Fruit fly (Drosophila melanogaster) whole organism, embryonic: ENCODE results near the gene RapGAP1.

Experiments used
- Atf6 ChIP-seq: fragments of 200-800 bp; sonication (Bioruptor generic); IDR thresholded peaks from 2 replicates; pipeline ENCODE4 v1.3.6; 2022; ENCODE audit warnings: missing biosample characterization, missing genetic modification characterization
- CG10959 ChIP-seq: fragments of 200-800 bp; sonication (Bioruptor generic); IDR thresholded peaks from 2 replicates; pipeline ENCODE4 v1.3.6; 2022; ENCODE audit warnings: missing biosample characterization, missing genetic modification characterization
- CG11247 ChIP-seq: fragments of 200-800 bp; sonication (Bioruptor generic); IDR thresholded peaks from 2 replicates; pipeline ENCODE4 v1.3.6; 2022; ENCODE audit warnings: missing biosample characterization, missing genetic modification characterization
- CG11695 ChIP-seq: fragments of 200-800 bp; sonication (Bioruptor generic); IDR thresholded peaks from 3 replicates; pipeline ENCODE4 v1.3.6; 2022; ENCODE audit warnings: missing biosample characterization, missing genetic modification characterization
- CG13123 ChIP-seq: fragments of 200-800 bp; sonication (Bioruptor generic); optimal IDR thresholded peaks from 2 replicates; lab custom pipeline; 2016; ENCODE audit warnings: missing biosample characterization, missing genetic modification characterization
- CG14050 ChIP-seq: fragments of 200-800 bp; sonication (Bioruptor generic); IDR thresholded peaks from 3 replicates; pipeline ENCODE4 v1.3.6; 2022; ENCODE audit warnings: missing biosample characterization, missing genetic modification characterization
- CG16779 ChIP-seq: fragments of 200-800 bp; sonication (Bioruptor generic); IDR thresholded peaks from 2 replicates; pipeline ENCODE4 v1.3.6; 2022; ENCODE audit warnings: missing biosample characterization, missing genetic modification characterization
- CG17328 ChIP-seq: fragments of 200-800 bp; sonication (Bioruptor generic); IDR thresholded peaks from 2 replicates; pipeline ENCODE4 v1.3.6; 2022; ENCODE audit warnings: missing biosample characterization, missing genetic modification characterization
- CG17361 ChIP-seq: fragments of 200-800 bp; sonication (Bioruptor generic); IDR thresholded peaks from 3 replicates; pipeline ENCODE4 v1.3.6; 2022; ENCODE audit warnings: missing biosample characterization, missing genetic modification characterization
- CG18619 ChIP-seq: fragments of 200-800 bp; sonication (Bioruptor generic); optimal IDR thresholded peaks from 3 replicates; lab custom pipeline; 2017; ENCODE audit warnings: missing biosample characterization, mild to moderate bottlenecking, missing genetic modification characterization
- CG2202 ChIP-seq: fragments of 200-800 bp; sonication (Bioruptor generic); optimal IDR thresholded peaks from 2 replicates; lab custom pipeline; 2018; ENCODE audit warnings: missing biosample characterization, mild to moderate bottlenecking, missing genetic modification characterization
- CG31224 ChIP-seq: fragments of 200-800 bp; sonication (Bioruptor generic); IDR thresholded peaks from 2 replicates; pipeline ENCODE4 v1.3.6; 2022; ENCODE audit warnings: missing biosample characterization, missing genetic modification characterization
- CG32767 ChIP-seq: fragments of 200-800 bp; sonication (Bioruptor generic); IDR thresholded peaks from 2 replicates; pipeline ENCODE4 v1.3.6; 2022; ENCODE audit warnings: missing biosample characterization, missing genetic modification characterization
- CG4404 ChIP-seq: fragments of 200-800 bp; sonication (Bioruptor generic); IDR thresholded peaks from 2 replicates; pipeline ENCODE4 v1.3.6; 2022; ENCODE audit warnings: missing biosample characterization, missing genetic modification characterization
- CG6654 ChIP-seq: fragments of 200-800 bp; sonication (Bioruptor generic); optimal IDR thresholded peaks from 2 replicates; lab custom pipeline; 2017; ENCODE audit warnings: missing biosample characterization, mild to moderate bottlenecking, missing genetic modification characterization
- CG6854 ChIP-seq: fragments of 200-800 bp; sonication (Bioruptor generic); optimal IDR thresholded peaks from 3 replicates; lab custom pipeline; 2017; ENCODE audit warnings: missing biosample characterization, mild to moderate bottlenecking, missing genetic modification characterization
- CG7987 ChIP-seq: fragments of 200-800 bp; sonication (Bioruptor generic); optimal IDR thresholded peaks from 2 replicates; lab custom pipeline; 2018; ENCODE audit warnings: missing biosample characterization, mild to moderate bottlenecking, missing genetic modification characterization, moderate library complexity
- CG9817 ChIP-seq: fragments of 200-800 bp; sonication (Bioruptor generic); optimal IDR thresholded peaks from 2 replicates; lab custom pipeline; 2018; ENCODE audit warnings: missing biosample characterization, mild to moderate bottlenecking, missing genetic modification characterization, moderate library complexity
- Dip3 ChIP-seq: fragments of 200-800 bp; sonication (Bioruptor generic); optimal IDR thresholded peaks from 3 replicates; lab custom pipeline; 2016; ENCODE audit warnings: missing biosample characterization, missing genetic modification characterization
- Dp ChIP-seq: fragments of 200-800 bp; sonication (Bioruptor generic); optimal IDR thresholded peaks from 2 replicates; lab custom pipeline; 2018; ENCODE audit warnings: missing biosample characterization, mild to moderate bottlenecking, missing genetic modification characterization, moderate library complexity
- Drgx ChIP-seq: fragments of 200-800 bp; sonication (Bioruptor generic); IDR thresholded peaks from 2 replicates; pipeline ENCODE4 v1.3.6; 2022; ENCODE audit warnings: missing biosample characterization, missing genetic modification characterization
- E2f1 ChIP-seq: fragments of 200-800 bp; sonication (Bioruptor generic); IDR thresholded peaks from 2 replicates; pipeline ENCODE4 v1.3.6; 2022; ENCODE audit warnings: missing biosample characterization, missing genetic modification characterization
- Fer1 ChIP-seq: fragments of 200-800 bp; sonication (Bioruptor generic); optimal IDR thresholded peaks from 2 replicates; lab custom pipeline; 2017; ENCODE audit warnings: missing biosample characterization, mild to moderate bottlenecking, missing genetic modification characterization
- HmgZ ChIP-seq: fragments of 200-800 bp; sonication (Bioruptor generic); optimal IDR thresholded peaks from 2 replicates; lab custom pipeline; 2018; ENCODE audit warnings: missing biosample characterization, mild to moderate bottlenecking, missing genetic modification characterization
- Lhr ChIP-seq: fragments of 200-800 bp; sonication (Bioruptor generic); optimal IDR thresholded peaks from 3 replicates; lab custom pipeline; 2017; ENCODE audit warnings: mild to moderate bottlenecking, missing biosample characterization, missing genetic modification reagents, missing genetic modification characterization
- Opbp ChIP-seq: fragments of 200-800 bp; sonication (Bioruptor generic); IDR thresholded peaks from 3 replicates; pipeline ENCODE4 v1.3.6; 2022; ENCODE audit warnings: missing biosample characterization, missing genetic modification characterization; ENCODE audit not compliant: partially characterized antibody
- Pdp1 ChIP-seq, 2 experiments: fragments of 200-800 bp; sonication (Bioruptor generic); optimal IDR thresholded peaks; 3 replicates each; lab custom pipeline; 2016; ENCODE audit warnings: missing biosample characterization in 2 of 2, missing genetic modification characterization in 2 of 2, mild to moderate bottlenecking in 1 of 2, moderate library complexity in 1 of 2
- Poxn ChIP-seq: fragments of 200-800 bp; sonication (Bioruptor generic); IDR thresholded peaks from 2 replicates; pipeline ENCODE4 v1.3.6; 2022; ENCODE audit warnings: missing biosample characterization, missing genetic modification characterization
- bcd ChIP-seq: fragments of 200-800 bp; sonication (Bioruptor generic); optimal IDR thresholded peaks from 2 replicates; lab custom pipeline; 2017; ENCODE audit warnings: missing biosample characterization, mild to moderate bottlenecking, missing genetic modification characterization
- bsh ChIP-seq, 2 experiments: fragments of 200-800 bp; sonication (Bioruptor generic); optimal IDR thresholded peaks; 2 replicates each; lab custom pipeline; 2017 to 2018; ENCODE audit warnings: mild to moderate bottlenecking in 2 of 2, missing biosample characterization in 2 of 2, missing genetic modification characterization in 2 of 2, moderate library complexity in 1 of 2
- cas ChIP-seq: fragments of 200-800 bp; sonication (Bioruptor generic); IDR thresholded peaks from 2 replicates; pipeline ENCODE4 v1.3.6; 2022; ENCODE audit warnings: missing biosample characterization, missing genetic modification characterization
- chinmo ChIP-seq: fragments of 200-800 bp; sonication (Bioruptor generic); IDR thresholded peaks from 4 replicates; pipeline ENCODE4 v1.3.6; 2022; ENCODE audit warnings: missing biosample characterization, missing genetic modification characterization; ENCODE audit not compliant: partially characterized antibody
- crol ChIP-seq: fragments of 200-800 bp; sonication (Bioruptor generic); IDR thresholded peaks from 2 replicates; pipeline ENCODE4 v1.3.6; 2022; ENCODE audit warnings: missing biosample characterization, missing genetic modification characterization
- cwo ChIP-seq: fragments of 200-800 bp; sonication (Bioruptor generic); optimal IDR thresholded peaks from 3 replicates; lab custom pipeline; 2017; ENCODE audit warnings: missing biosample characterization, missing genetic modification characterization, mild to moderate bottlenecking, moderate library complexity, missing genetic modification reagents
- da ChIP-seq: fragments of 200-800 bp; sonication (Bioruptor generic); optimal IDR thresholded peaks from 2 replicates; lab custom pipeline; 2016; ENCODE audit warnings: missing biosample characterization, missing genetic modification characterization
- fd102C ChIP-seq: fragments of 200-800 bp; sonication (Bioruptor generic); optimal IDR thresholded peaks from 2 replicates; lab custom pipeline; 2018; ENCODE audit warnings: missing biosample characterization, mild to moderate bottlenecking, missing genetic modification characterization, moderate library complexity
- ftz-f1 ChIP-seq: fragments of 200-800 bp; sonication (Bioruptor generic); optimal IDR thresholded peaks from 2 replicates; lab custom pipeline; 2016; ENCODE audit warnings: missing biosample characterization, missing genetic modification characterization
- gce ChIP-seq: fragments of 200-800 bp; sonication (Bioruptor generic); IDR thresholded peaks from 3 replicates; pipeline ENCODE4 v1.3.6; 2022; ENCODE audit warnings: missing biosample characterization, missing genetic modification characterization
- kni ChIP-seq: fragments of 200-800 bp; sonication (Bioruptor generic); optimal IDR thresholded peaks from 3 replicates; lab custom pipeline; 2017; ENCODE audit warnings: mild to moderate bottlenecking, missing biosample characterization, missing genetic modification reagents, missing genetic modification characterization
- nerfin-1 ChIP-seq: fragments of 200-800 bp; sonication (Bioruptor generic); optimal IDR thresholded peaks from 3 replicates; lab custom pipeline; 2019; ENCODE audit warnings: missing biosample characterization, mild to moderate bottlenecking, missing genetic modification characterization, moderate library complexity
- oc ChIP-seq: fragments of 200-800 bp; sonication (Bioruptor generic); optimal IDR thresholded peaks from 2 replicates; lab custom pipeline; 2018; ENCODE audit warnings: missing biosample characterization, mild to moderate bottlenecking, missing genetic modification characterization, moderate library complexity
- pfk ChIP-seq: fragments of 200-800 bp; sonication (Bioruptor generic); optimal IDR thresholded peaks from 2 replicates; lab custom pipeline; 2018; ENCODE audit warnings: missing biosample characterization, mild to moderate bottlenecking, missing genetic modification characterization, moderate library complexity
- pnt ChIP-seq: fragments of 200-800 bp; sonication (Bioruptor generic); optimal IDR thresholded peaks from 3 replicates; lab custom pipeline; 2016; ENCODE audit warnings: missing biosample characterization, missing genetic modification characterization
- pum ChIP-seq: fragments of 200-800 bp; sonication (Bioruptor generic); optimal IDR thresholded peaks from 2 replicates; lab custom pipeline; 2016; ENCODE audit warnings: missing biosample characterization, missing genetic modification characterization
- pzg ChIP-seq: fragments of 200-800 bp; sonication (Bioruptor generic); optimal IDR thresholded peaks from 3 replicates; lab custom pipeline; 2018; ENCODE audit warnings: missing biosample characterization, mild to moderate bottlenecking, missing genetic modification characterization, moderate library complexity
- sima ChIP-seq: fragments of 200-800 bp; sonication (Bioruptor generic); optimal IDR thresholded peaks from 2 replicates; lab custom pipeline; 2016; ENCODE audit warnings: missing biosample characterization, missing genetic modification characterization
- tna ChIP-seq: fragments of 200-800 bp; sonication (Bioruptor generic); IDR thresholded peaks from 2 replicates; pipeline ENCODE4 v1.3.6; 2022; ENCODE audit warnings: missing biosample characterization, missing genetic modification characterization; ENCODE audit not compliant: partially characterized antibody
- usp ChIP-seq: fragments of >200 bp; optimal IDR thresholded peaks from 2 replicates; lab custom pipeline; 2017; ENCODE audit warnings: missing biosample characterization, missing genetic modification characterization
- zfh1 ChIP-seq: fragments of 200-800 bp; sonication (Bioruptor generic); IDR thresholded peaks from 3 replicates; pipeline ENCODE4 v1.3.6; 2022; ENCODE audit warnings: missing biosample characterization, missing genetic modification characterization
- zfh2 ChIP-seq: fragments of 200-800 bp; sonication (Bioruptor generic); optimal IDR thresholded peaks from 2 replicates; lab custom pipeline; 2016; ENCODE audit warnings: missing biosample characterization, missing genetic modification characterization

Gene RapGAP1

DNA sequence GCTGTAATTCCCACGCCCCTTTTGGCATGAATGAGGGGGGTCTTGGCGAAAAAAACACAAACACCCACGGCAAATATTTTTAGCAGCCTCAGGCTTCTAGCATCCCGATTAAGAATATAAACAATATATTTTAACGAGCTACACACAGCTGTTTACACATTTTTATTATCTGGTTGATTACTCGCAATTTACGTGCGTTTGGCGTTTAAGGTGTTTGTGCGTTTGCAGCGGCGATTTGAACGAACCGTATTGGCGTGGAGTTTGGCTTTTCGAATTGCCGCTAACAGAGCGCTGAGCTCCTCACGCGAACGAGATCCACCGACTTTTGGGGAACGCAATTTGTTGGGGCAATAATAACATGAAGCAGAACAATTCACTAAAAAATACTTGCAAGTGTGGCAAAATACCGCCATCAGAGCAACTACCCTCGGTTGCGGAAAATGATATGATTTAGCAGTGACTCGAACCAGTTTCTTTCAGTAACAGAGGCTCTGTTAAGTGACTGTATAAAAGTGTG is 82.7 kb downstream of the RapGAP1 start, which contains the start of gene Ziz (continued):
- TF ChIP-seq HmgZ: peak; percentile 89
- TF ChIP-seq cas (GFP tag; lab: Robert Waterston, UW): no peak
- TF ChIP-seq Dp (GFP tag; lab: Kevin White, UChicago): peak; percentile 78
- TF ChIP-seq zfh2 (GFP tag; lab: Kevin White, UChicago): no peak
- no peak for TF ChIP-seq usp (GFP tag; lab: Kevin White, UChicago)
- TF ChIP-seq pfk (GFP tag; lab: Kevin White, UChicago): no peak
- TF ChIP-seq Pdp1 (GFP tag; optimal IDR thresholded peaks at IDR 0.05; lab: Kevin White, UChicago): peak in 1 of 2 experiments; percentile 72
- TF ChIP-seq E2f1 (GFP tag; lab: Robert Waterston, UW): 0 out of 2 replicates have a peak, but pooled peaks have one; percentile 28
- TF ChIP-seq CG31224 (GFP tag; lab: Robert Waterston, UW): no peak
- TF ChIP-seq da (GFP tag; lab: Kevin White, UChicago): no peak
- peak; percentile 79; the same call in 2 of the 3 replicates for TF ChIP-seq Opbp (GFP tag; lab: Robert Waterston, UW)
- TF ChIP-seq CG17328 (GFP tag; lab: Robert Waterston, UW): peak; percentile 6; the same call in 1 of the 2 replicates
- TF ChIP-seq kni (GFP tag; lab: Kevin White, UChicago): no peak
- TF ChIP-seq CG7987 (GFP tag; lab: Kevin White, UChicago): peak; percentile 74
- no peak for TF ChIP-seq CG18619 (GFP tag; lab: Kevin White, UChicago)
- no peak for TF ChIP-seq fd102C (GFP tag; lab: Kevin White, UChicago)
- no peak for TF ChIP-seq nerfin-1 (tag; lab: Kevin White, UChicago)
- TF ChIP-seq pzg: peak; percentile 99
- 0 out of 2 replicates have a peak, but pooled peaks have one; percentile 34 for TF ChIP-seq CG16779 (GFP tag; lab: Robert Waterston, UW)
- no peak for TF ChIP-seq CG13123 (GFP tag; lab: Kevin White, UChicago)
- peak; percentile 97 for TF ChIP-seq Lhr (GFP tag; lab: Kevin White, UChicago)
- peak; percentile 86; the same call in 3 of the 4 replicates for TF ChIP-seq chinmo (GFP tag; lab: Robert Waterston, UW)
- TF ChIP-seq bsh (GFP tag; optimal IDR thresholded peaks at IDR 0.05; lab: Kevin White, UChicago): peak in 1 of 2 experiments; percentile 30
- peak; percentile 34; the same call in 1 of the 3 replicates for TF ChIP-seq CG17361 (GFP tag; lab: Robert Waterston, UW)
- TF ChIP-seq gce (GFP tag; lab: Robert Waterston, UW): peak; percentile 7; the same call in 1 of the 3 replicates
- TF ChIP-seq CG9817 (tag; lab: Kevin White, UChicago): no peak
- TF ChIP-seq CG14050: no peak
- no peak for TF ChIP-seq pum (GFP tag; lab: Kevin White, UChicago)
- no peak for TF ChIP-seq CG32767 (GFP tag; lab: Robert Waterston, UW)
- peak; percentile 14 for TF ChIP-seq bcd
- TF ChIP-seq ftz-f1 (GFP tag; lab: Kevin White, UChicago): peak; percentile 42
- TF ChIP-seq sima: no peak
- TF ChIP-seq pnt (GFP tag; lab: Kevin White, UChicago): no peak
- no peak for TF ChIP-seq CG11695
- 0 out of 2 replicates have a peak, but pooled peaks have one; percentile 8 for TF ChIP-seq CG10959
- peak; percentile 63 for TF ChIP-seq zfh1 (GFP tag; lab: Robert Waterston, UW)
- peak; percentile 71; the same call in 1 of the 2 replicates for TF ChIP-seq tna
- peak; percentile 54 for TF ChIP-seq oc (tag; lab: Kevin White, UChicago)
- 0 out of 2 replicates have a peak, but pooled peaks have one; percentile 25 for TF ChIP-seq CG11247
- TF ChIP-seq crol (GFP tag; lab: Robert Waterston, UW): no peak
- TF ChIP-seq CG6654 (GFP tag; lab: Kevin White, UChicago): no peak
- TF ChIP-seq CG6854: peak; percentile 58
- peak; percentile 8 for TF ChIP-seq cwo (GFP tag; lab: Kevin White, UChicago)
- TF ChIP-seq Atf6: peak; percentile 68
- TF ChIP-seq Drgx: no peak
- no peak for TF ChIP-seq Poxn
- TF ChIP-seq Fer1 (GFP tag; lab: Kevin White, UChicago): peak; percentile 69
- TF ChIP-seq CG2202 (tag; lab: Kevin White, UChicago): no peak
- no peak for TF ChIP-seq CG4404 (GFP tag; lab: Robert Waterston, UW)
- TF ChIP-seq Dip3 (GFP tag; lab: Kevin White, UChicago): no peak
